Worm (Caenorhabditis elegans): ENCODE measurements around the gene C08B11.9.

The C08B11.9 gene

DNA sequence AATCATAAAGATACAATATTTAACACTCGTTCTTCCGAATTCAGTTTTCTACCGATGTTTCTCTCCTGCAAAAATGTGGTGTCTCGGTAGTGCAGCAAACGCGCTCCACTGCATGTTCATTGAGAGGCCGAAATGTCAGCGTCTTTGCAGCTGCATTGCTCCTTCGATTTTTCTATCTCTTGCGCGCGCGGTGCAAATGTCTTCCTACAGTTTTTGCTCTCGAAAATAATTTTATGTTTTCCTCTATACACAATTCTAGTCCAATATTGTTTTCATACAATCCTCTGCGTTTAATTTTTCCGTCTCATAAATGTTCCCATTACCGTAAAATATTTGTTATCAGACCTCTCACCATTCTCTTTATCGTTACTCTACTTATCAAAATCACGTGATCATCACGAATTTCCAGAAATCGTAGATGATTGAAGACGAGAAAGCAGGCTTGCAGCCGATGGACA lies 24.4 kb upstream of the C08B11.9 start, which contains the start of gene ufd-2 (continued):
- TF ChIP-seq ceh-48 (tag; optimal IDR thresholded peaks at IDR 0.05) = peak; percentile 20
- no peak for TF ChIP-seq pax-1 (tag; optimal IDR thresholded peaks at IDR 0.05)
- TF ChIP-seq ceh-14 (tag; optimal IDR thresholded peaks at IDR 0.05) = peak; percentile 56
- peak; percentile 71 for TF ChIP-seq ceh-18 (tag; optimal IDR thresholded peaks at IDR 0.05)
- TF ChIP-seq unc-86 (tag; optimal IDR thresholded peaks at IDR 0.05) = peak; percentile 36
- peak; percentile 63 for TF ChIP-seq nfya-1 (tag; optimal IDR thresholded peaks at IDR 0.05)
- 0 out of 2 replicates have a peak, but pooled peaks have one; percentile 14 for TF ChIP-seq unc-3 (GFP tag; conservative IDR thresholded peaks at IDR 0.05)
- no peak for TF ChIP-seq unc-3 (tag; optimal IDR thresholded peaks at IDR 0.05)
- TF ChIP-seq unc-42 (tag; optimal IDR thresholded peaks at IDR 0.05) = peak; percentile 66
- TF ChIP-seq gmeb-2 (tag; optimal IDR thresholded peaks at IDR 0.05) = no peak
- TF ChIP-seq T23F11.4 (GFP tag; optimal IDR thresholded peaks at IDR 0.05) = no peak
- no peak for TF ChIP-seq pag-3 (tag; optimal IDR thresholded peaks at IDR 0.05; ENCODE audit: borderline replicate concordance)
- TF ChIP-seq F13H6.1 (tag; optimal IDR thresholded peaks at IDR 0.05) = peak; percentile 68
- TF ChIP-seq K02D7.2 (tag; optimal IDR thresholded peaks at IDR 0.05) = no peak
- peak; percentile 82 for TF ChIP-seq ref-2 (tag; optimal IDR thresholded peaks at IDR 0.05)
- peak; percentile 79 for TF ChIP-seq elt-2 (tag; optimal IDR thresholded peaks at IDR 0.05)

DNA sequence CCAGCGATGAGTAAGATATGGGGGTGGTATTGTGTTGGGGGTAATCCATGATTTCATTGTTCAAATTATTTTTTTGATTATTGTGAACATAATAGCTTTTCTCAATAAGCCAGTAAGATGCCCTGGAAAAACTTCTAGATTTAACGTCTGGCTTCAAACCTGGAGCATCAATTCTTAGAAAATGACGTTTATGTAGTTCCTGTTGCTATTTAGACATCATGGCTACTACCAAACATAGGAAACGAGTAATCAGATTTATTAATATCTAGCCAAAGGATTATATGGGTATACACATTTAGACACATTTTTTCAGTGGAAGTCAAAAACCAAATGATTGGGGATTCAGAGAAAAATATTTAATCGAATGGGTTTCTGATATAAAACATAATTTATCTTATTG lies 21.6 kb upstream of the C08B11.9 start:
- TF ChIP-seq pat-9 (tag; optimal IDR thresholded peaks at IDR 0.05) (no peak), nhr-11 (tag; optimal IDR thresholded peaks at IDR 0.05) (no peak), ztf-16 (tag; optimal IDR thresholded peaks at IDR 0.05) (no peak), ceh-14 (tag; optimal IDR thresholded peaks at IDR 0.05) (no peak), ceh-9 (tag; optimal IDR thresholded peaks at IDR 0.05) (no peak), ama-1 (optimal IDR thresholded peaks at IDR 0.05) (no peak), dve-1 (tag; optimal IDR thresholded peaks at IDR 0.05) (no peak), nhr-232 (tag; optimal IDR thresholded peaks at IDR 0.05) (no peak), lim-6 (tag; optimal IDR thresholded peaks at IDR 0.05) (no peak), ceh-24 (tag; optimal IDR thresholded peaks at IDR 0.05) (no peak), elt-2 (tag; optimal IDR thresholded peaks at IDR 0.05) (no peak), ceh-34 (tag; optimal IDR thresholded peaks at IDR 0.05) (no peak), dmd-4 (tag; optimal IDR thresholded peaks at IDR 0.05; ENCODE audit: borderline replicate concordance) (no peak), T23F11.4 (GFP tag; optimal IDR thresholded peaks at IDR 0.05) (no peak), lin-11 (tag; optimal IDR thresholded peaks at IDR 0.05) (no peak), C38D4.7 (GFP tag; optimal IDR thresholded peaks at IDR 0.05) (no peak)

DNA sequence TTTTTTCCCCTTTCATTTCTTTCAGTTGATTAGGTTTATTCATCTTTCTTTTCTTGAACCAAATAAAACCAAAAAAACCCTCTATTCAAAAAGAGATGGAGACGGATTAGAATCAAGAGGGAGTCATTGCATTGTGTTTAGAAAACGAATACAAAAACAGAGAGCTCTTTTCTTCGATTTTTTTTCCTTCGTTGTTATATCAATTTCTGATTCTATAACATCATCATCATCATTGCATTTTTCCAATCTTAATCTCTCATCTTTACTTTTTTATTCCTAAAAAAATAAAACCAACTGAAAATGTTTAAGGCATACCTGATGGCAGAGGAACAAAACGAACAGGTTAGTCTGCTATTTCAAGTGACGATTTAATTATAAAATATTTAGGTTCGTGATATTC lies 20.8 kb upstream of the C08B11.9 start, which contains the start of gene T05H10.8:
Gene T05H10.8, plus strand, starts transcription at position 301 of the 400 bp plus-strand sequence.
- TF ChIP-seq T23F11.4 (GFP tag; optimal IDR thresholded peaks at IDR 0.05) (no peak), ceh-19 (GFP tag; optimal IDR thresholded peaks at IDR 0.05) (no peak), gmeb-2 (tag; optimal IDR thresholded peaks at IDR 0.05) (no peak), ets-4 (tag; optimal IDR thresholded peaks at IDR 0.05) (no peak), sdc-2 (tag; optimal IDR thresholded peaks at IDR 0.05) (no peak), che-1 (tag; optimal IDR thresholded peaks at IDR 0.05) (no peak), lin-11 (tag; optimal IDR thresholded peaks at IDR 0.05) (no peak), mec-3 (tag; optimal IDR thresholded peaks at IDR 0.05; ENCODE audit: borderline replicate concordance) (no peak), tbx-2 (tag; optimal IDR thresholded peaks at IDR 0.05) (no peak), ceh-30 (tag; optimal IDR thresholded peaks at IDR 0.05) (no peak), K09A11.1 (tag; optimal IDR thresholded peaks at IDR 0.05; ENCODE audit: insufficient read depth) (no peak), C38D4.7 (GFP tag; optimal IDR thresholded peaks at IDR 0.05) (no peak)

DNA sequence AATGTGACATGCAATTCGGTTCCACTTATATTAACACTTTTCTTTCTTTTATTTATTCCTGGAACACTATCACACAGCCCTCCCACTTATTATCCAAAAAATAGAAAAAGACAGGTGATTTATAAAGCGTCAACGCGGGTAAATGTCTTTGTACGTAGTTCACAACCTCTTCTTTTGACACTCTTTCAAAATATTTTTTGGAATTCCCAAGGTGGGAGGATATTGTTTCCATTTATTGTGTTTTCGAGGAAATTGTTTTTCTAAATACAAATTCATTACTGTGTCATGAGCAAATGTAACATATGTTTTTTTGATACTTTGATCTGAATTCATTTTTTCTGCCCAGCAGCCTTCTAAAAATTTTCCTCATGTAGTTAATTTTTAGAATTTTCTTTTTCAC lies 19.9 kb upstream of the C08B11.9 start:
- no peak for TF ChIP-seq hlh-8 (tag; optimal IDR thresholded peaks at IDR 0.05)
- TF ChIP-seq ceh-9 (tag; optimal IDR thresholded peaks at IDR 0.05) = no peak
- no peak for TF ChIP-seq pqm-1 (tag; optimal IDR thresholded peaks at IDR 0.05)
- TF ChIP-seq eyg-1 (tag; optimal IDR thresholded peaks at IDR 0.05) = no peak
- TF ChIP-seq nfya-1 (tag; optimal IDR thresholded peaks at IDR 0.05) = no peak
